Worm (Caenorhabditis elegans) whole organism, L4/young adult: ENCODE measurements around the gene twk-17.

Experiments used
- W03F9.2 ChIP-seq: fragments of 150-350 bp; optimal IDR thresholded peaks from 2 replicates; lab custom pipeline; 2014; ENCODE audit warnings: missing biosample characterization, missing genetic modification characterization
- dao-5 ChIP-seq: sonication (generic microtip); optimal IDR thresholded peaks from 2 replicates; lab custom pipeline; 2016; ENCODE audit warnings: missing genotype, missing genetic modification characterization, moderate library complexity, missing compliant biosample characterization
- him-1 ChIP-seq: sonication (generic microtip); optimal IDR thresholded peaks from 2 replicates; lab custom pipeline; 2016; ENCODE audit warnings: missing genotype, missing genetic modification reagents, missing genetic modification characterization, missing compliant biosample characterization

DNA sequence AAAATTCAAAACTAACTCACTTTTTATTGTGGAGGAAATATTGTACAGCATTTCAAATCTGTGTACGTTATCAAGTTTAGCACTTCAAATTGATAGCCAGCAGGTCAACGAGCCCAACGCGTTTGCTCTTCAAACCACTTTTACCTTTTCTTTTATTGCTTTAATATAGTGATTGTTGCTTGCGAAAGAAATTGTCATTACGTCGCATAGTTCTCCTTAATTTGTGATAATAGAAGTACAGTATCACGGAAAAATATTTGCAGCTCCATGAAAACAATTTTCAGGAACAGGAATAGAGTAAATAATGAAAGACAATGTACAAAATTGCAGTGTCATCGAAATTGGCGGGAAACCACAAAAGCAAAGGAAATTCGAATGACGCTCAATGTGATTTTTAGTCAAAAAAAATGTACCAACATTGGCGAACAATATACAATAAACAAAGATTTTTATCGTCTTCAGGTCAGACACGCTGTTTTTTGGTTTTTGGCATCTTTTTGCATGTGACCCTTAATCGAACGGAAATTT is 48.9 kb downstream of the twk-17 start, which contains the start of the genes PDB1.1 and F08C6.5:
- TF ChIP-seq him-1 (tag; lab: Kevin White, UChicago) (no peak), W03F9.2 (tag; lab: Kevin White, UChicago) (no peak), dao-5 (no peak)
